Worm (Caenorhabditis elegans) whole organism, L4 larva: ENCODE measurements around the gene F31E9.6.

Experiments used
- F37D6.2 ChIP-seq: sonication (generic microtip); optimal IDR thresholded peaks from 2 replicates; lab custom pipeline; 2016; ENCODE audit warnings: mild to moderate bottlenecking, missing genetic modification characterization, missing compliant biosample characterization
- F44E2.7 ChIP-seq: fragments of 200-800 bp; sonication (Bioruptor generic); IDR thresholded peaks from 2 replicates; pipeline ENCODE4 v2.1.2; 2022; ENCODE audit warnings: missing genetic modification characterization, missing compliant biosample characterization
- T20F7.1 ChIP-seq: fragments of 200-800 bp; sonication (Bioruptor generic); optimal IDR thresholded peaks from 2 replicates; lab custom pipeline; 2018; ENCODE audit warnings: mild to moderate bottlenecking, missing genetic modification characterization, missing compliant biosample characterization
- Y75B8A.6 ChIP-seq: fragments of 200-800 bp; sonication (Bioruptor generic); IDR thresholded peaks from 2 replicates; pipeline ENCODE4 v1.3.6; 2022; ENCODE audit warnings: missing genetic modification reagents, missing genetic modification characterization, missing compliant biosample characterization
- ZK337.2 ChIP-seq: fragments of 200-800 bp; sonication (Bioruptor generic); IDR thresholded peaks from 2 replicates; pipeline ENCODE4 v1.3.6; 2022; ENCODE audit warnings: missing genetic modification reagents, missing genetic modification characterization, missing compliant biosample characterization
- ceh-20 ChIP-seq: fragments of 200-800 bp; sonication (Bioruptor generic); IDR thresholded peaks from 2 replicates; pipeline ENCODE4 v1.3.6; 2022; ENCODE audit warnings: missing genetic modification reagents, missing genetic modification characterization, missing compliant biosample characterization
- ceh-28 ChIP-seq: fragments of 150-350 bp; optimal IDR thresholded peaks from 2 replicates; lab custom pipeline; 2014; ENCODE audit warnings: missing biosample characterization, missing genetic modification reagents, missing genetic modification characterization
- ces-1 ChIP-seq: fragments of 150-350 bp; sonication (generic microtip); optimal IDR thresholded peaks from 4 replicates; lab custom pipeline; 2014; ENCODE audit warnings: missing biosample characterization, missing genetic modification reagents, missing genetic modification characterization
- cey-2 ChIP-seq: sonication (generic microtip); optimal IDR thresholded peaks from 3 replicates; lab custom pipeline; 2017; ENCODE audit warnings: missing genetic modification characterization, mild to moderate bottlenecking, missing compliant biosample characterization, antibody characterized with exemption, borderline replicate concordance; ENCODE audit not compliant: insufficient read depth
- daf-16 ChIP-seq, 3 experiments: sonication (generic microtip); optimal IDR thresholded peaks; 2 replicates each; lab custom pipeline; 2016 to 2017; ENCODE audit warnings: missing genetic modification characterization in 3 of 3, missing genetic modification reagents in 3 of 3, mild to moderate bottlenecking in 2 of 3, missing compliant biosample characterization in 2 of 3, missing biosample characterization in 1 of 3, moderate library complexity in 1 of 3
- daf-19 ChIP-seq: fragments of 200-800 bp; sonication (Bioruptor generic); conservative IDR thresholded peaks from 2 replicates; pipeline ENCODE4 v1.3.6; 2022; ENCODE audit warnings: missing genetic modification characterization, missing compliant biosample characterization
- daf-8 ChIP-seq: fragments of 200-800 bp; sonication (Bioruptor generic); IDR thresholded peaks from 2 replicates; pipeline ENCODE4 v1.3.6; 2022; ENCODE audit warnings: missing genetic modification characterization, missing compliant biosample characterization
- dmd-6 ChIP-seq: fragments of 200-800 bp; sonication (Bioruptor generic); IDR thresholded peaks from 2 replicates; pipeline ENCODE4 v1.3.6; 2022; ENCODE audit warnings: missing genetic modification reagents, missing genetic modification characterization, missing compliant biosample characterization
- dpl-1 ChIP-seq: fragments of 150-350 bp; optimal IDR thresholded peaks from 2 replicates; lab custom pipeline; 2014; ENCODE audit warnings: missing biosample characterization, missing genetic modification reagents, missing genetic modification characterization
- duxl-1 ChIP-seq: sonication (generic microtip); optimal IDR thresholded peaks from 2 replicates; lab custom pipeline; 2016; ENCODE audit warnings: mild to moderate bottlenecking, missing genetic modification characterization, moderate library complexity, missing compliant biosample characterization; ENCODE audit not compliant: poor library complexity
- dve-1 ChIP-seq: sonication (generic microtip); optimal IDR thresholded peaks from 2 replicates; lab custom pipeline; 2017; ENCODE audit warnings: antibody characterized with exemption, mild to moderate bottlenecking, missing genetic modification characterization, missing compliant biosample characterization; ENCODE audit not compliant: insufficient read depth
- egl-27 ChIP-seq: sonication (generic microtip); optimal IDR thresholded peaks from 3 replicates; lab custom pipeline; 2017; ENCODE audit warnings: missing biosample characterization, missing genetic modification reagents, missing genetic modification characterization
- gei-8 ChIP-seq: fragments of 200-800 bp; sonication (Bioruptor generic); optimal IDR thresholded peaks from 2 replicates; lab custom pipeline; 2018; ENCODE audit warnings: mild to moderate bottlenecking, missing genetic modification characterization, missing compliant biosample characterization
- jun-1 ChIP-seq: fragments of 150-350 bp; optimal IDR thresholded peaks from 2 replicates; lab custom pipeline; 2014; ENCODE audit warnings: missing biosample characterization, missing genetic modification reagents, missing genetic modification characterization
- lin-13 ChIP-seq: fragments of 150-350 bp; optimal IDR thresholded peaks from 2 replicates; lab custom pipeline; 2014; ENCODE audit warnings: missing biosample characterization, missing genetic modification reagents, missing genetic modification characterization
- lin-29 ChIP-seq: fragments of 200-800 bp; sonication (Bioruptor generic); IDR thresholded peaks from 2 replicates; pipeline ENCODE4 v1.3.6; 2022; ENCODE audit warnings: missing genetic modification reagents, missing genetic modification characterization, missing compliant biosample characterization
- madf-9 ChIP-seq: fragments of 200-800 bp; sonication (Bioruptor generic); conservative IDR thresholded peaks from 2 replicates; pipeline ENCODE4 v1.3.6; 2022; ENCODE audit warnings: missing genetic modification reagents, missing genetic modification characterization, missing compliant biosample characterization
- mep-1 ChIP-seq: fragments of 150-350 bp; sonication (generic microtip); optimal IDR thresholded peaks from 3 replicates; lab custom pipeline; 2014; ENCODE audit warnings: missing biosample characterization, missing genetic modification characterization
- mes-2 ChIP-seq: sonication (generic microtip); optimal IDR thresholded peaks from 2 replicates; lab custom pipeline; 2016; ENCODE audit warnings: missing genotype, mild to moderate bottlenecking, missing genetic modification characterization, missing compliant biosample characterization; ENCODE audit not compliant: poor library complexity, severe bottlenecking
- nhr-102 ChIP-seq: sonication (generic microtip); optimal IDR thresholded peaks from 2 replicates; lab custom pipeline; 2016; ENCODE audit warnings: mild to moderate bottlenecking, missing genetic modification characterization, moderate library complexity, missing compliant biosample characterization
- nhr-237 ChIP-seq: sonication (generic microtip); optimal IDR thresholded peaks from 2 replicates; lab custom pipeline; 2017; ENCODE audit warnings: missing biosample characterization, missing genetic modification characterization
- nhr-28 ChIP-seq: fragments of 150-350 bp; optimal IDR thresholded peaks from 2 replicates; lab custom pipeline; 2014; ENCODE audit warnings: missing biosample characterization, missing genetic modification characterization
- nhr-41 ChIP-seq: fragments of 200-800 bp; sonication (Bioruptor generic); IDR thresholded peaks from 2 replicates; pipeline ENCODE4 v1.3.6; 2022; ENCODE audit warnings: missing genetic modification reagents, missing genetic modification characterization, missing compliant biosample characterization
- nhr-76 ChIP-seq: fragments of 150-350 bp; optimal IDR thresholded peaks from 2 replicates; lab custom pipeline; 2014; ENCODE audit warnings: missing biosample characterization, missing genetic modification characterization
- nhr-77 ChIP-seq: fragments of 150-350 bp; optimal IDR thresholded peaks from 2 replicates; lab custom pipeline; 2014; ENCODE audit warnings: missing biosample characterization, missing genetic modification characterization
- pha-4 ChIP-seq, 2 experiments: fragments of 150-350 bp in 1 of 2; fragments of 200-800 bp in 1 of 2; sonication (Bioruptor generic) in 1 of 2; IDR thresholded peaks in 1 of 2; optimal IDR thresholded peaks in 1 of 2; 2 replicates each; pipeline versions ENCODE4 v1.3.6 to Lab custom; 2014 to 2022; ENCODE audit warnings: missing genetic modification characterization in 2 of 2, missing genetic modification reagents in 2 of 2, missing biosample characterization in 1 of 2, missing compliant biosample characterization in 1 of 2
- pqm-1 ChIP-seq: sonication (generic microtip); optimal IDR thresholded peaks from 2 replicates; lab custom pipeline; 2017; ENCODE audit warnings: missing biosample characterization, missing genetic modification characterization
- saeg-2 ChIP-seq: fragments of 200-800 bp; sonication (Bioruptor generic); IDR thresholded peaks from 2 replicates; pipeline ENCODE4 v1.3.6; 2022; ENCODE audit warnings: missing genetic modification reagents, missing genetic modification characterization, missing compliant biosample characterization
- sdz-12 ChIP-seq: fragments of 200-800 bp; sonication (Bioruptor generic); optimal IDR thresholded peaks from 2 replicates; lab custom pipeline; 2018; ENCODE audit warnings: mild to moderate bottlenecking, missing genetic modification characterization, missing compliant biosample characterization
- set-16 ChIP-seq: fragments of 200-800 bp; sonication (Bioruptor generic); IDR thresholded peaks from 2 replicates; pipeline ENCODE4 v1.3.6; 2022; ENCODE audit warnings: missing genetic modification reagents, missing genetic modification characterization, missing compliant biosample characterization
- spr-1 ChIP-seq: sonication (generic microtip); optimal IDR thresholded peaks from 2 replicates; lab custom pipeline; 2016; ENCODE audit warnings: mild to moderate bottlenecking, missing genetic modification characterization, missing compliant biosample characterization
- tra-1 ChIP-seq: fragments of 200-800 bp; sonication (Bioruptor generic); IDR thresholded peaks from 2 replicates; pipeline ENCODE4 v1.3.6; 2022; ENCODE audit warnings: missing genetic modification reagents, missing genetic modification characterization, missing compliant biosample characterization
- unc-130 ChIP-seq: sonication (generic microtip); optimal IDR thresholded peaks from 2 replicates; lab custom pipeline; 2016; ENCODE audit warnings: missing genetic modification reagents, missing genetic modification characterization, missing compliant biosample characterization
- zfp-2 ChIP-seq: sonication (generic microtip); optimal IDR thresholded peaks from 2 replicates; lab custom pipeline; 2016; ENCODE audit warnings: mild to moderate bottlenecking, missing genetic modification characterization, missing compliant biosample characterization
- zip-2 ChIP-seq: fragments of 150-350 bp; optimal IDR thresholded peaks from 2 replicates; lab custom pipeline; 2014; ENCODE audit warnings: missing biosample characterization, missing genetic modification characterization
- ztf-11 ChIP-seq: fragments of 150-350 bp; optimal IDR thresholded peaks from 2 replicates; lab custom pipeline; 2014; ENCODE audit warnings: missing biosample characterization, missing genetic modification characterization

Gene F31E9.6

ce11 chrV:17344876-17345275 is 29.9 kb upstream of the F31E9.6 start, which contains the start of the genes fbxa-188 and fbxa-189:
fbxa-188 (minus strand) TSS chrV:17344926.
fbxa-189 (plus strand) TSS chrV:17345214.
- TF ChIP-seq mes-2 (tag; lab: Kevin White, UChicago) (no peak), ZK337.2 (GFP tag; lab: Robert Waterston, UW) (no peak), lin-29 (no peak), nhr-28 (tag; lab: Kevin White, UChicago) (peak; percentile 40), nhr-102 (tag; lab: Kevin White, UChicago) (no peak), pha-4 (GFP tag; IDR thresholded peaks at IDR 0.05; lab: Robert Waterston, UW) (no peak), pha-4 (tag; optimal IDR thresholded peaks at IDR 0.05; lab: Kevin White, UChicago) (no peak), jun-1 (tag; lab: Kevin White, UChicago) (no peak), tra-1 (GFP tag; lab: Robert Waterston, UW) (no peak), pqm-1 (tag; lab: Kevin White, UChicago) (peak; percentile 56), nhr-41 (GFP tag; lab: Robert Waterston, UW) (no peak), dmd-6 (peak; percentile 10; the same call in 1 of the 2 replicates), madf-9 (GFP tag; lab: Robert Waterston, UW) (no peak), spr-1 (tag; lab: Kevin White, UChicago) (no peak), egl-27 (tag; lab: Kevin White, UChicago) (no peak), daf-16 (GFP tag; optimal IDR thresholded peaks at IDR 0.05; lab: Kevin White, UChicago) (no peak), daf-16 (tag; optimal IDR thresholded peaks at IDR 0.05; lab: Kevin White, UChicago) (peak; percentile 69), ceh-28 (tag; lab: Kevin White, UChicago) (no peak), dve-1 (peak; percentile 12), T20F7.1 (GFP tag; lab: Kevin White, UChicago) (no peak), ztf-11 (tag; lab: Kevin White, UChicago) (no peak), sdz-12 (GFP tag; lab: Kevin White, UChicago) (no peak), lin-13 (no peak), saeg-2 (no peak), dpl-1 (no peak), gei-8 (GFP tag; lab: Kevin White, UChicago) (no peak), cey-2 (tag; lab: Kevin White, UChicago) (no peak), Y75B8A.6 (GFP tag; lab: Robert Waterston, UW) (no peak), duxl-1 (tag; lab: Kevin White, UChicago) (peak; percentile 56), daf-19 (no peak)
- TF ChIP-seq, all 104 proteins: peak for 6

DNA sequence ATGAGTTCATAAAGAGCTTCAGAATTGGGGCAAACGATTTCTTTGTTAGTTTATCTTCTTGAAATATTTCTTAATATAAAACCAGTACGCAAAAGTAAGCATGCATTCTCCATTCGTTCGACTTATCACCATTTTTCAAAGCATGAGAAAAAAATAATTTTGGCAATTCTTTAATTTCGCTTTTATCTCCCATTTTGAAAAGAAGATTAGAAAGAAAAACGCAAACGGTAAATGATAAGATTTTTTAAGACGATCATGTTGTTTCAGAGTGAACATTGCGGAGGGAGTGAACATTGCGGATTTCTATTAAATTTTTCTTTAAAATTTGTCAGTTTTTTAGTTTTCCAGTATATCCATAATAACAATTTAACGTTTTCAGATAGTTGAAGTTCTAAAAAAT is 24.4 kb upstream of the F31E9.6 start:
- no peak for TF ChIP-seq spr-1 (tag; lab: Kevin White, UChicago)
- no peak for TF ChIP-seq jun-1 (tag; lab: Kevin White, UChicago)
- TF ChIP-seq set-16 (GFP tag; lab: Robert Waterston, UW) = no peak
- no peak for TF ChIP-seq madf-9 (GFP tag; lab: Robert Waterston, UW)

ce11 chrV:17331340-17331739 is 16.4 kb upstream of the F31E9.6 start, which contains the start of gene fbxa-185:
fbxa-185 (plus strand) TSS chrV:17331640.
- TF ChIP-seq lin-13 = no peak
- TF ChIP-seq ceh-20 (GFP tag; lab: Robert Waterston, UW) = no peak
- no peak for TF ChIP-seq T20F7.1 (GFP tag; lab: Kevin White, UChicago)
- no peak for TF ChIP-seq pqm-1 (tag; lab: Kevin White, UChicago)
- no peak for TF ChIP-seq set-16 (GFP tag; lab: Robert Waterston, UW)
- TF ChIP-seq nhr-76 = no peak
- TF ChIP-seq zfp-2 = no peak
- TF ChIP-seq nhr-77 = no peak
- no peak for TF ChIP-seq F44E2.7 (GFP tag; lab: Robert Waterston, UW)
- TF ChIP-seq ces-1 = no peak
- TF ChIP-seq zip-2 (tag; lab: Kevin White, UChicago) = no peak
- TF ChIP-seq nhr-237 (tag; lab: Kevin White, UChicago) = no peak
- TF ChIP-seq daf-8 = no peak
- no peak for TF ChIP-seq tra-1 (GFP tag; lab: Robert Waterston, UW)
- TF ChIP-seq unc-130 (GFP tag; lab: Kevin White, UChicago) = no peak
- TF ChIP-seq jun-1 (tag; lab: Kevin White, UChicago) = no peak
- TF ChIP-seq saeg-2 = no peak
- no peak for TF ChIP-seq mep-1 (tag; lab: Kevin White, UChicago)
- TF ChIP-seq F37D6.2 (tag; lab: Kevin White, UChicago) = no peak
- TF ChIP-seq, all 104 proteins: peak for 0
